Worm (Caenorhabditis elegans) whole organism, L3 larva: ENCODE data around the gene Y69A2AR.46.

Experiments used
- ZK546.5 ChIP-seq: sonication (generic microtip); optimal IDR thresholded peaks from 2 replicates; lab custom pipeline; 2017; ENCODE audit warnings: missing biosample characterization, missing genetic modification characterization
- ama-1 ChIP-seq: fragments of 150-350 bp; optimal IDR thresholded peaks from 2 replicates; lab custom pipeline; 2018
- ceh-9 ChIP-seq: sonication (generic microtip); optimal IDR thresholded peaks from 2 replicates; lab custom pipeline; 2018; ENCODE audit warnings: missing biosample characterization, missing genetic modification characterization
- egl-5 ChIP-seq: fragments of 150-350 bp; optimal IDR thresholded peaks from 2 replicates; lab custom pipeline; 2017; ENCODE audit warnings: missing biosample characterization, missing genetic modification reagents, missing genetic modification characterization, inconsistent platforms
- fkh-10 ChIP-seq: sonication (generic microtip); optimal IDR thresholded peaks from 2 replicates; lab custom pipeline; 2017; ENCODE audit warnings: missing biosample characterization, missing genetic modification reagents, missing genetic modification characterization
- lin-15B ChIP-seq: fragments of 150-350 bp; optimal IDR thresholded peaks from 2 replicates; lab custom pipeline; 2014; ENCODE audit warnings: missing biosample characterization, missing genetic modification characterization
- mdl-1 ChIP-seq: fragments of 150-350 bp; optimal IDR thresholded peaks from 2 replicates; lab custom pipeline; 2014; ENCODE audit warnings: missing biosample characterization, missing genetic modification characterization
- nfya-1 ChIP-seq: sonication (generic microtip); optimal IDR thresholded peaks from 2 replicates; lab custom pipeline; 2017; ENCODE audit warnings: missing genetic modification characterization, mild to moderate bottlenecking, missing compliant biosample characterization, antibody characterized with exemption, moderate library complexity; ENCODE audit not compliant: insufficient read depth
- nhr-25 ChIP-seq: sonication (generic microtip); optimal IDR thresholded peaks from 2 replicates; lab custom pipeline; 2017; ENCODE audit warnings: missing biosample characterization, missing genetic modification characterization
- nhr-77 ChIP-seq: fragments of 150-350 bp; optimal IDR thresholded peaks from 2 replicates; lab custom pipeline; 2014; ENCODE audit warnings: missing biosample characterization, missing genetic modification characterization
- pha-4 ChIP-seq: fragments of 150-350 bp; optimal IDR thresholded peaks from 2 replicates; lab custom pipeline; 2014; ENCODE audit warnings: missing biosample characterization, missing genetic modification reagents, missing genetic modification characterization
- sea-2 ChIP-seq: fragments of 150-350 bp; sonication (generic microtip); optimal IDR thresholded peaks from 4 replicates; lab custom pipeline; 2014; ENCODE audit warnings: missing biosample characterization, missing genetic modification reagents, missing genetic modification characterization
- unc-62 ChIP-seq: fragments of 150-350 bp; sonication (generic microtip); optimal IDR thresholded peaks from 4 replicates; lab custom pipeline; 2014; ENCODE audit warnings: missing biosample characterization, missing genetic modification reagents, missing genetic modification characterization

Y69A2AR.46 gene

DNA sequence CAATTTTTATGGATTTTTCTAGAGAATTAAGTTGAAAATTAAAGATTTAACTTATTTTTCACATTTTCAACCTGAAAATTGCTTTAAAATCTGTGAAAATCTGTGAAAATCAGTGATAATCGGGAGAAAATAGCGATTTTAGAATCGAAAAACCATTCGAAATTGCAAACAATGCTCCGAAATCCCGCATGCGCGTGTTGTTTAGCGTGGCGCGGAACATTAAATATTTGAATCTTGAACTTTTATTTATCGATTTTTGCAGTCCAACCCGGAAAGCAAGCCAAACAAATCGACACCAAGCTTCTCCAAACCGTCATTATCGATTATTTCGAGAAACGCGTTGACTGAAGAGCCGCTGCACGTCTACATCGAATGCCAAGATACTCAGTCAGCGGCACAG lies 49.5 kb downstream of the Y69A2AR.46 start:
- TF ChIP-seq ama-1 (no peak), sea-2 (GFP tag; lab: Kevin White, UChicago) (no peak), lin-15B (tag; lab: Kevin White, UChicago) (no peak), nfya-1 (tag; lab: Kevin White, UChicago) (no peak), egl-5 (tag; lab: Kevin White, UChicago) (no peak), mdl-1 (no peak), ceh-9 (no peak), nhr-25 (tag; lab: Kevin White, UChicago) (no peak), ZK546.5 (tag; lab: Kevin White, UChicago) (no peak), pha-4 (tag; lab: Kevin White, UChicago) (no peak), fkh-10 (GFP tag; lab: Kevin White, UChicago) (no peak), nhr-77 (tag; lab: Kevin White, UChicago) (no peak), unc-62 (GFP tag; lab: Kevin White, UChicago) (no peak)
